Fruit fly (Drosophila melanogaster) whole organism, prepupa: Measurements from ENCODE around the gene sofe.

Source experiments
- CG10631 ChIP-seq: fragments of 200-800 bp; sonication (Bioruptor generic); optimal IDR thresholded peaks from 2 replicates; lab custom pipeline; 2016; ENCODE audit warnings: missing biosample characterization, missing genetic modification characterization
- CG10669 ChIP-seq: fragments of 200-800 bp; sonication (Bioruptor generic); optimal IDR thresholded peaks from 3 replicates; lab custom pipeline; 2018; ENCODE audit warnings: missing biosample characterization, mild to moderate bottlenecking, missing genetic modification characterization, moderate library complexity
- CG11294 ChIP-seq: fragments of 200-800 bp; sonication (Bioruptor generic); IDR thresholded peaks from 2 replicates; pipeline ENCODE4 v1.3.6; 2022; ENCODE audit warnings: missing biosample characterization, missing genetic modification characterization
- CG11762 ChIP-seq: fragments of 200-800 bp; sonication (Bioruptor generic); optimal IDR thresholded peaks from 3 replicates; lab custom pipeline; 2016; ENCODE audit warnings: missing biosample characterization, missing genetic modification characterization; ENCODE audit not compliant: insufficient read depth
- CG11902 ChIP-seq: fragments of 200-800 bp; sonication (Bioruptor generic); optimal IDR thresholded peaks from 3 replicates; lab custom pipeline; 2016; ENCODE audit warnings: missing biosample characterization, missing genetic modification characterization
- CG15336 ChIP-seq: fragments of 200-800 bp; sonication (Bioruptor generic); IDR thresholded peaks from 2 replicates; pipeline ENCODE4 v1.3.6; 2022; ENCODE audit warnings: missing biosample characterization, missing genetic modification characterization
- CG1621 ChIP-seq: fragments of 200-800 bp; sonication (Bioruptor generic); optimal IDR thresholded peaks from 3 replicates; lab custom pipeline; 2018; ENCODE audit warnings: missing biosample characterization, mild to moderate bottlenecking, missing genetic modification characterization
- CG3032 ChIP-seq: fragments of 200-800 bp; optimal IDR thresholded peaks from 2 replicates; lab custom pipeline; 2019; ENCODE audit warnings: missing biosample characterization, mild to moderate bottlenecking, missing genetic modification characterization, moderate library complexity
- CG34406 ChIP-seq: fragments of 200-800 bp; sonication (Bioruptor generic); optimal IDR thresholded peaks from 3 replicates; lab custom pipeline; 2016; ENCODE audit warnings: missing biosample characterization, missing genetic modification characterization
- CG3919 ChIP-seq: fragments of 200-800 bp; sonication (Bioruptor generic); optimal IDR thresholded peaks from 3 replicates; lab custom pipeline; 2016; ENCODE audit warnings: missing biosample characterization, missing genetic modification characterization
- CG6163 ChIP-seq: fragments of 200-800 bp; sonication (Bioruptor generic); IDR thresholded peaks from 3 replicates; pipeline ENCODE4 v1.3.6; 2022; ENCODE audit warnings: missing biosample characterization, missing genetic modification characterization
- CG6792 ChIP-seq: fragments of 200-800 bp; sonication (Bioruptor generic); optimal IDR thresholded peaks from 3 replicates; lab custom pipeline; 2016; ENCODE audit warnings: missing biosample characterization, missing genetic modification characterization
- CG6808 ChIP-seq: fragments of 200-800 bp; sonication (Bioruptor generic); optimal IDR thresholded peaks from 3 replicates; lab custom pipeline; 2017; ENCODE audit warnings: missing biosample characterization, missing genetic modification characterization, mild to moderate bottlenecking, moderate library complexity, missing genetic modification reagents
- CG7368 ChIP-seq: fragments of 200-800 bp; sonication (Bioruptor generic); optimal IDR thresholded peaks from 3 replicates; lab custom pipeline; 2016; ENCODE audit warnings: missing biosample characterization, missing genetic modification characterization
- CG8632 ChIP-seq: fragments of 200-800 bp; sonication (Bioruptor generic); optimal IDR thresholded peaks from 3 replicates; lab custom pipeline; 2016; ENCODE audit warnings: missing biosample characterization, missing genetic modification characterization
- CG9139 ChIP-seq: fragments of 200-800 bp; sonication (Bioruptor generic); optimal IDR thresholded peaks from 3 replicates; lab custom pipeline; 2017; ENCODE audit warnings: missing biosample characterization, mild to moderate bottlenecking, missing genetic modification characterization
- Eip75B ChIP-seq: fragments of 200-800 bp; sonication (Bioruptor generic); optimal IDR thresholded peaks from 3 replicates; lab custom pipeline; 2016; ENCODE audit warnings: missing biosample characterization, missing genetic modification characterization
- Eip78C ChIP-seq: fragments of 200-800 bp; sonication (Bioruptor generic); peaks from one replicate; lab custom pipeline; 2016; ENCODE audit warnings: missing biosample characterization, missing genetic modification characterization
- Ets96B ChIP-seq: fragments of 200-800 bp; optimal IDR thresholded peaks from 2 replicates; lab custom pipeline; 2019; ENCODE audit warnings: missing biosample characterization, mild to moderate bottlenecking, missing genetic modification characterization, moderate library complexity
- Gug ChIP-seq: fragments of 200-800 bp; sonication (Bioruptor generic); IDR thresholded peaks from 2 replicates; pipeline ENCODE4 v1.3.6; 2022; ENCODE audit warnings: missing biosample characterization, missing genetic modification characterization
- Hr39 ChIP-seq: fragments of 200-800 bp; sonication (Bioruptor generic); optimal IDR thresholded peaks from 2 replicates; lab custom pipeline; 2016; ENCODE audit warnings: missing biosample characterization, missing genetic modification characterization
- Lpt ChIP-seq: fragments of 200-800 bp; sonication (Bioruptor generic); optimal IDR thresholded peaks from 3 replicates; lab custom pipeline; 2016; ENCODE audit warnings: missing biosample characterization, missing genetic modification characterization
- Met ChIP-seq: fragments of 200-800 bp; sonication (Bioruptor generic); optimal IDR thresholded peaks from 3 replicates; lab custom pipeline; 2016; ENCODE audit warnings: missing biosample characterization, missing genetic modification characterization
- OdsH ChIP-seq: fragments of 200-800 bp; sonication (Bioruptor generic); optimal IDR thresholded peaks from 3 replicates; lab custom pipeline; 2016; ENCODE audit warnings: missing biosample characterization, missing genetic modification characterization
- Sox102F ChIP-seq: fragments of 200-800 bp; sonication (Bioruptor generic); optimal IDR thresholded peaks from 2 replicates; lab custom pipeline; 2016; ENCODE audit warnings: missing biosample characterization, mild to moderate bottlenecking, missing genetic modification characterization
- Sox15 ChIP-seq: fragments of 200-800 bp; sonication (Bioruptor generic); optimal IDR thresholded peaks from 3 replicates; lab custom pipeline; 2016; ENCODE audit warnings: missing biosample characterization, missing genetic modification characterization
- achi ChIP-seq: fragments of 200-800 bp; sonication (Bioruptor generic); optimal IDR thresholded peaks from 3 replicates; lab custom pipeline; 2016; ENCODE audit warnings: missing biosample characterization, missing genetic modification characterization
- acj6 ChIP-seq: fragments of 200-800 bp; sonication (Bioruptor generic); optimal IDR thresholded peaks from 3 replicates; lab custom pipeline; 2016; ENCODE audit warnings: missing biosample characterization, missing genetic modification characterization
- cyc ChIP-seq: fragments of 200-800 bp; sonication (Bioruptor generic); optimal IDR thresholded peaks from 3 replicates; lab custom pipeline; 2016; ENCODE audit warnings: missing biosample characterization, missing genetic modification characterization
- dac ChIP-seq: fragments of 200-800 bp; sonication (Bioruptor generic); optimal IDR thresholded peaks from 2 replicates; lab custom pipeline; 2017; ENCODE audit warnings: missing biosample characterization, mild to moderate bottlenecking, missing genetic modification characterization
- eg ChIP-seq: fragments of 200-800 bp; sonication (Bioruptor generic); IDR thresholded peaks from 3 replicates; pipeline ENCODE4 v1.3.6; 2022; ENCODE audit warnings: missing biosample characterization, missing genetic modification characterization
- esn ChIP-seq: fragments of 200-800 bp; sonication (Bioruptor generic); optimal IDR thresholded peaks from 2 replicates; lab custom pipeline; 2016; ENCODE audit warnings: missing biosample characterization, mild to moderate bottlenecking, missing genetic modification characterization, moderate library complexity
- fd59A ChIP-seq: fragments of 200-800 bp; sonication (Bioruptor generic); optimal IDR thresholded peaks from 2 replicates; lab custom pipeline; 2017; ENCODE audit warnings: missing biosample characterization, mild to moderate bottlenecking, missing genetic modification characterization, missing genetic modification reagents
- fd85E ChIP-seq: fragments of 200-800 bp; sonication (Bioruptor generic); optimal IDR thresholded peaks from 3 replicates; lab custom pipeline; 2016; ENCODE audit warnings: missing biosample characterization, missing genetic modification characterization
- fkh ChIP-seq: fragments of 200-800 bp; sonication (Bioruptor generic); optimal IDR thresholded peaks from 3 replicates; lab custom pipeline; 2017; ENCODE audit warnings: missing biosample characterization, mild to moderate bottlenecking, missing genetic modification characterization, moderate library complexity
- pdm3 ChIP-seq: fragments of 200-800 bp; sonication (Bioruptor generic); optimal IDR thresholded peaks from 3 replicates; lab custom pipeline; 2016; ENCODE audit warnings: missing biosample characterization, missing genetic modification characterization
- spab ChIP-seq: fragments of 200-800 bp; sonication (Bioruptor generic); optimal IDR thresholded peaks from 2 replicates; lab custom pipeline; 2017; ENCODE audit warnings: missing biosample characterization, mild to moderate bottlenecking, missing genetic modification characterization, missing genetic modification reagents
- ss ChIP-seq, 2 experiments: fragments of 200-800 bp; sonication (Bioruptor generic); optimal IDR thresholded peaks; 2 replicates in 1 of 2; 3 replicates in 1 of 2; lab custom pipeline; 2017 to 2018; ENCODE audit warnings: mild to moderate bottlenecking in 2 of 2, missing biosample characterization in 2 of 2, missing genetic modification characterization in 2 of 2, moderate library complexity in 1 of 2
- svp ChIP-seq: fragments of 200-800 bp; sonication (Bioruptor generic); peaks from one replicate; lab custom pipeline; 2016; ENCODE audit warnings: missing biosample characterization, missing genetic modification characterization
- topi ChIP-seq: fragments of 200-800 bp; sonication (Bioruptor generic); optimal IDR thresholded peaks from 3 replicates; lab custom pipeline; 2016; ENCODE audit warnings: missing biosample characterization, missing genetic modification characterization
- vri ChIP-seq: fragments of 200-800 bp; sonication (Bioruptor generic); optimal IDR thresholded peaks from 3 replicates; lab custom pipeline; 2016; ENCODE audit warnings: missing biosample characterization, mild to moderate bottlenecking, missing genetic modification characterization

Gene sofe

dm6 chrX:10832369-10832768, 24.8 kb downstream of the sofe start (continued):
- TF ChIP-seq ss (GFP tag; optimal IDR thresholded peaks at IDR 0.05; lab: Kevin White, UChicago) (no peak), CG1621 (tag; lab: Kevin White, UChicago) (no peak), eg (no peak), Sox15 (GFP tag; lab: Kevin White, UChicago) (peak; percentile 9), acj6 (GFP tag; lab: Kevin White, UChicago) (peak; percentile 43), CG11762 (no peak), vri (GFP tag; lab: Kevin White, UChicago) (no peak), pdm3 (GFP tag; lab: Kevin White, UChicago) (peak; percentile 56), CG9139 (GFP tag; lab: Kevin White, UChicago) (no peak), fd85E (GFP tag; lab: Kevin White, UChicago) (no peak), CG7368 (GFP tag; lab: Kevin White, UChicago) (no peak), Sox102F (GFP tag; lab: Kevin White, UChicago) (peak; percentile 12), CG10631 (peak; percentile 16), OdsH (peak; percentile 33), CG3919 (GFP tag; lab: Kevin White, UChicago) (peak; percentile 41), cyc (GFP tag; lab: Kevin White, UChicago) (peak; percentile 71), CG15336 (GFP tag; lab: Robert Waterston, UW) (no peak), CG3032 (peak; percentile 34), CG8632 (GFP tag; lab: Kevin White, UChicago) (no peak), CG11294 (GFP tag; lab: Robert Waterston, UW) (no peak), Gug (GFP tag; lab: Robert Waterston, UW) (no peak), fd59A (no peak), Eip75B (GFP tag; lab: Kevin White, UChicago) (peak; percentile 4), fkh (GFP tag; lab: Kevin White, UChicago) (peak; percentile 45), Hr39 (GFP tag; lab: Kevin White, UChicago) (peak; percentile 64), dac (GFP tag; lab: Kevin White, UChicago) (no peak), CG11902 (GFP tag; lab: Kevin White, UChicago) (no peak), Lpt (GFP tag; lab: Kevin White, UChicago) (no peak), CG6163 (GFP tag; lab: Robert Waterston, UW) (no peak), esn (GFP tag; lab: Kevin White, UChicago) (peak; percentile 64)

- TF ChIP-seq CG3032 (peak; percentile 35), svp (GFP tag; lab: Kevin White, UChicago) (peak; percentile 74), Ets96B (peak; percentile 27), CG6808 (peak; percentile 3), spab (peak; percentile 30), esn (GFP tag; lab: Kevin White, UChicago) (peak; percentile 51), Gug (GFP tag; lab: Robert Waterston, UW) (no peak), CG10669 (GFP tag; lab: Kevin White, UChicago) (peak; percentile 6), Met (GFP tag; lab: Kevin White, UChicago) (peak; percentile 28), ss (GFP tag; optimal IDR thresholded peaks at IDR 0.05; lab: Kevin White, UChicago) (peak in 1 of 2 experiments; percentile 23), CG15336 (GFP tag; lab: Robert Waterston, UW) (no peak), CG34406 (peak; percentile 19), topi (GFP tag; lab: Kevin White, UChicago) (no peak), achi (GFP tag; lab: Kevin White, UChicago) (peak; percentile 35), acj6 (GFP tag; lab: Kevin White, UChicago) (peak; percentile 20), Sox102F (GFP tag; lab: Kevin White, UChicago) (peak; percentile 5), CG6792 (peak; percentile 27), fkh (GFP tag; lab: Kevin White, UChicago) (no peak), fd59A (no peak), Eip78C (GFP tag; lab: Kevin White, UChicago) (peak; percentile 63), CG10631 (peak; percentile 16)
Measured at dm6 chrX:10827301-10827700, 29.9 kb downstream of the sofe start.
